Fruit fly (Drosophila melanogaster) whole organism, wandering third instar larva: ENCODE results near the gene Mocs2B.

Experiments used
- Abd-B ChIP-seq: fragments of >200 bp; optimal IDR thresholded peaks from 2 replicates; lab custom pipeline; 2017; ENCODE audit warnings: missing biosample characterization, missing genetic modification characterization
- CG9705 ChIP-seq: fragments of 200-800 bp; sonication (Bioruptor generic); optimal IDR thresholded peaks from 2 replicates; lab custom pipeline; 2018; ENCODE audit warnings: missing biosample characterization, mild to moderate bottlenecking, missing genetic modification characterization
- CrebA ChIP-seq: fragments of 200-800 bp; sonication (Bioruptor generic); optimal IDR thresholded peaks from 2 replicates; lab custom pipeline; 2016; ENCODE audit warnings: missing biosample characterization, mild to moderate bottlenecking, missing genetic modification characterization, borderline replicate concordance
- Dfd ChIP-seq: fragments of >200 bp; optimal IDR thresholded peaks from 2 replicates; lab custom pipeline; 2017; ENCODE audit warnings: missing biosample characterization, missing genetic modification characterization
- Dif ChIP-seq: fragments of 200-275, 200-300 bp; sonication (Bioruptor generic); optimal IDR thresholded peaks from 2 replicates; lab custom pipeline; 2018; ENCODE audit warnings: missing biosample characterization, missing genetic modification characterization; ENCODE audit not compliant: partially characterized antibody
- GATAd ChIP-seq: sonication (Bioruptor generic); optimal IDR thresholded peaks from 2 replicates; lab custom pipeline; 2016; ENCODE audit warnings: missing biosample characterization, missing genetic modification characterization
- HLH106 ChIP-seq: fragments of 200-800 bp; optimal IDR thresholded peaks from 3 replicates; lab custom pipeline; 2019; ENCODE audit warnings: missing biosample characterization, mild to moderate bottlenecking, missing genetic modification characterization, moderate library complexity
- Hnf4 ChIP-seq: fragments of 200-800 bp; sonication (Bioruptor generic); optimal IDR thresholded peaks from 2 replicates; lab custom pipeline; 2016; ENCODE audit warnings: missing biosample characterization, mild to moderate bottlenecking, missing genetic modification characterization
- Hr78 ChIP-seq: fragments of >200 bp; optimal IDR thresholded peaks from 2 replicates; lab custom pipeline; 2017; ENCODE audit warnings: missing biosample characterization, missing genetic modification characterization
- Hr83 ChIP-seq: fragments of 200-300 bp; sonication (Bioruptor generic); optimal IDR thresholded peaks from 2 replicates; lab custom pipeline; 2016; ENCODE audit warnings: missing biosample characterization, mild to moderate bottlenecking, missing genetic modification characterization, moderate library complexity; ENCODE audit not compliant: poor library complexity, severe bottlenecking
- Jra ChIP-seq: sonication (Bioruptor generic); optimal IDR thresholded peaks from 2 replicates; lab custom pipeline; 2016; ENCODE audit warnings: missing biosample characterization, missing genetic modification characterization
- Myc ChIP-seq: fragments of >200 bp; optimal IDR thresholded peaks from 2 replicates; lab custom pipeline; 2017
- N ChIP-seq: fragments of >200 bp; optimal IDR thresholded peaks from 2 replicates; lab custom pipeline; 2018; ENCODE audit warnings: missing biosample characterization, missing external identifiers, missing genetic modification characterization
- OdsH ChIP-seq: fragments of 200-800 bp; sonication (Bioruptor generic); optimal IDR thresholded peaks from 2 replicates; lab custom pipeline; 2016; ENCODE audit warnings: missing biosample characterization, mild to moderate bottlenecking, missing genetic modification characterization
- Rel ChIP-seq, 2 experiments: fragments of 200-800 bp; sonication (Bioruptor generic) in 1 of 2; optimal IDR thresholded peaks; 2 replicates in 1 of 2; 3 replicates in 1 of 2; lab custom pipeline; 2016 to 2019; ENCODE audit warnings: mild to moderate bottlenecking in 2 of 2, missing biosample characterization in 2 of 2, missing genetic modification characterization in 2 of 2, moderate library complexity in 1 of 2
- Sp1 ChIP-seq: fragments of 200-800 bp; sonication (Bioruptor generic); optimal IDR thresholded peaks from 3 replicates; lab custom pipeline; 2019; ENCODE audit warnings: missing biosample characterization, mild to moderate bottlenecking, missing genetic modification characterization, moderate library complexity
- Vsx2 ChIP-seq: fragments of 200-300, 225-300 bp; sonication (Bioruptor generic); optimal IDR thresholded peaks from 2 replicates; lab custom pipeline; 2018; ENCODE audit warnings: missing biosample characterization, missing genetic modification characterization; ENCODE audit not compliant: partially characterized antibody
- br ChIP-seq: fragments of 200-800 bp; sonication (Bioruptor generic); optimal IDR thresholded peaks from 2 replicates; lab custom pipeline; 2016; ENCODE audit warnings: missing biosample characterization, missing genetic modification characterization
- brk ChIP-seq: fragments of 200-800 bp; sonication (Bioruptor generic); optimal IDR thresholded peaks from 2 replicates; lab custom pipeline; 2016; ENCODE audit warnings: missing biosample characterization, mild to moderate bottlenecking, missing genetic modification characterization
- dl ChIP-seq, 2 experiments: fragments of 175-275, 200-275 bp in 1 of 2; fragments of 200-275 bp in 1 of 2; sonication (Bioruptor generic); optimal IDR thresholded peaks; lab custom pipeline; 2018; ENCODE audit warnings: mild to moderate bottlenecking in 2 of 2, missing biosample characterization in 2 of 2, missing genetic modification characterization in 2 of 2, moderate library complexity in 2 of 2; ENCODE audit not compliant: partially characterized antibody in 2 of 2, insufficient read depth in 1 of 2
- dmrt93B ChIP-seq: fragments of 200-800 bp; sonication (Bioruptor generic); optimal IDR thresholded peaks from 2 replicates; lab custom pipeline; 2018; ENCODE audit warnings: missing biosample characterization, mild to moderate bottlenecking, missing genetic modification characterization
- dsf ChIP-seq: sonication (Bioruptor generic); optimal IDR thresholded peaks from 2 replicates; lab custom pipeline; 2016; ENCODE audit warnings: missing biosample characterization, missing genetic modification characterization, borderline replicate concordance
- ey ChIP-seq: fragments of 200-800 bp; sonication (Bioruptor generic); optimal IDR thresholded peaks from 2 replicates; lab custom pipeline; 2016; ENCODE audit warnings: missing biosample characterization, missing genetic modification characterization
- foxo ChIP-seq, 2 experiments: fragments of 200-800 bp; sonication (Bioruptor generic); optimal IDR thresholded peaks; 2 replicates in 1 of 2; 3 replicates in 1 of 2; lab custom pipeline; 2016 to 2017; ENCODE audit warnings: missing biosample characterization in 2 of 2, missing genetic modification characterization in 2 of 2
- fru ChIP-seq: fragments of 200-800 bp; sonication (Bioruptor generic); optimal IDR thresholded peaks from 3 replicates; lab custom pipeline; 2016; ENCODE audit warnings: missing biosample characterization, mild to moderate bottlenecking, missing genetic modification characterization
- h ChIP-seq: fragments of 200-800 bp; sonication (Bioruptor generic); optimal IDR thresholded peaks from 3 replicates; lab custom pipeline; 2016; ENCODE audit warnings: missing biosample characterization, mild to moderate bottlenecking, missing genetic modification characterization
- jim ChIP-seq: fragments of 175-275, 200-325 bp; sonication (Bioruptor generic); optimal IDR thresholded peaks from 2 replicates; lab custom pipeline; 2016; ENCODE audit warnings: missing biosample characterization, mild to moderate bottlenecking, missing genetic modification characterization
- lola ChIP-seq: fragments of >200 bp; optimal IDR thresholded peaks from 2 replicates; lab custom pipeline; 2017; ENCODE audit warnings: missing biosample characterization, missing genetic modification characterization
- pan ChIP-seq: fragments of >200 bp; optimal IDR thresholded peaks from 2 replicates; lab custom pipeline; 2017
- rgr ChIP-seq: fragments of 200-800 bp; sonication (Bioruptor generic); optimal IDR thresholded peaks from 3 replicates; lab custom pipeline; 2016; ENCODE audit warnings: missing biosample characterization, mild to moderate bottlenecking, missing genetic modification characterization
- sage ChIP-seq: fragments of 200-800 bp; sonication (Bioruptor generic); optimal IDR thresholded peaks from 2 replicates; lab custom pipeline; 2016; ENCODE audit warnings: missing biosample characterization, mild to moderate bottlenecking, missing genetic modification characterization
- tai ChIP-seq: sonication (Bioruptor generic); optimal IDR thresholded peaks from 2 replicates; lab custom pipeline; 2016; ENCODE audit warnings: missing biosample characterization, missing genetic modification characterization
- usp ChIP-seq: fragments of >200 bp; optimal IDR thresholded peaks from 2 replicates; lab custom pipeline; 2017; ENCODE audit warnings: missing biosample characterization, missing genetic modification characterization
- woc ChIP-seq: sonication (Bioruptor generic); optimal IDR thresholded peaks from 2 replicates; lab custom pipeline; 2016; ENCODE audit warnings: missing biosample characterization, mild to moderate bottlenecking, missing genetic modification characterization

Mocs2B gene

DNA sequence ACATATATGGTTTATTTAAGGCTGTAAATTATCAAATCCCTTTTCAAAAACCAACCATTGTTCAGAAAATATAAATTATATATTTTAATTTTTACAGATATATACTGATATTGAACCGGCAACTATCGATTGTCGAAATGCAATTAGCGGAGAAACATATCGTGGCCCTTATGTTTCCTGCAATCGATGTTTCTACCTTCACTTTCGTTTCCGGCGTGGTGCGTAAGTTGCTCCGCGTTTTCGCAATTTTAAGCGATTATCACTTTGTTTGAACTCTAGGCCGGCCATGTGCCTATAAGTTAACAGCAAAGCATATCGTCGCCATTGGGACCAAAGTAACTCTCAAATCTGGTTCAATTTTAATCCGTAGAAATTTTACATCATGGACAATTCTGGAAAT is 3.9 kb downstream of the Mocs2B start, which contains the start of gene vig2:
TSS of gene vig2 (plus strand) at position 112 of the 400 bp plus-strand sequence.
- peak; percentile 61 for TF ChIP-seq rgr (GFP tag; lab: Kevin White, UChicago)
- TF ChIP-seq CG9705: peak; percentile 43
- TF ChIP-seq Hr83 (GFP tag; lab: Kevin White, UChicago): peak; percentile 68
- peak; percentile 26 for TF ChIP-seq Sp1 (GFP tag; lab: Kevin White, UChicago)
- TF ChIP-seq dmrt93B (GFP tag; lab: Kevin White, UChicago): peak; percentile 60
- peak; percentile 33 for TF ChIP-seq HLH106

DNA sequence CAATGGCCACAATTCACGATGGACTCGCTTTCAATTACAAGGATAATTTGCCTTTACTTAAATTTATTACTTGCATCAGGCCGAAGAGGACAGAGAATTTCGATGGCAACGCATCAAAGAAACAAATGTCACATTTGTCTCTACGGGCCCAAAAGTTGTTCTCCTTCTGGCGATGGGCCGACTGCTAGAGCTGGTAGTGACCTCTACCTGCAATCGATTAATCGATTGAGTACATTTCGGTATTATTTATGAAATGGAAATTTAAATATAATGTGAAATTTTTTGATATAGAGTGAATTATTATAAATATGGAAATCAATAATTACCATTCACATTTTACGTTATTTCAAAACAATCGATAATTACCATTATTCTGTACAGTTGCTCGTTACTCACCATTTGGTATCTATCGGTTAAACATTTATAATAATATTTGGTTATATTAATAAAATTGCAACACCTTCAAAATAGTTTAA is 4.4 kb downstream of the Mocs2B start, which contains the start of the genes CG31510 and TTLL5:
TSS of gene CG31510 (minus strand) at position 185 of the 476 bp plus-strand sequence.
TSS of gene TTLL5 (minus strand) at position 185 of the 476 bp plus-strand sequence.
- TF ChIP-seq tai (GFP tag; lab: Kevin White, UChicago): peak; percentile 5
- TF ChIP-seq woc (GFP tag; lab: Kevin White, UChicago): peak; percentile 42
- no peak for TF ChIP-seq pan (lab: Kevin White, UChicago)
- TF ChIP-seq foxo (GFP tag; optimal IDR thresholded peaks at IDR 0.05; lab: Kevin White, UChicago): no peak
- peak; percentile 31 for TF ChIP-seq Hnf4 (GFP tag; lab: Kevin White, UChicago)
- peak; percentile 30 for TF ChIP-seq lola
- peak; percentile 25 for TF ChIP-seq Myc

DNA sequence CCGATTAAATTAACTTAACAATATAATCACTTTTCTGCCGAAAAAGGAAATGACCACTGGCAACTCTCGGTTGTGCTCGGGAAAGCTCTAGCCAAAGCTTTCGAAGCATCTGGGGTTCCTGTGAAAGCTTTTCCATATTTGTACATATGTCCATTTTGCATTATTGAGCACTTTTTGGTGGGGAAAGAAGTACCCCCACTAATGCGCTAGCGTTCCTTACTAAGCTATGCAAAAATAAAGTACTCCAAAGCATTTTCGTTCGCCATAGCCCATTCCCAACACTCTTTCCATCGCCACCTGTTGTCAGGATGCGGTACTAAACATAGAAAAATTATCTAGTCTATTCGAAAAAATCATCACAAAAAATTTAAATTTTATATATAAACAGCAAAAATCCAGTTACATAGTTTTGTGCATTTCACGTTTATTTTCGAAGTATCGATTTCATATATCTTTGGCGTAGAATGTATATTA is 14.7 kb downstream of the Mocs2B start, which contains the start of gene Nepl16:
TSS of gene Nepl16 (minus strand) at position 51 of the 474 bp plus-strand sequence.
- TF ChIP-seq Hnf4 (GFP tag; lab: Kevin White, UChicago) (no peak), woc (GFP tag; lab: Kevin White, UChicago) (no peak)

DNA sequence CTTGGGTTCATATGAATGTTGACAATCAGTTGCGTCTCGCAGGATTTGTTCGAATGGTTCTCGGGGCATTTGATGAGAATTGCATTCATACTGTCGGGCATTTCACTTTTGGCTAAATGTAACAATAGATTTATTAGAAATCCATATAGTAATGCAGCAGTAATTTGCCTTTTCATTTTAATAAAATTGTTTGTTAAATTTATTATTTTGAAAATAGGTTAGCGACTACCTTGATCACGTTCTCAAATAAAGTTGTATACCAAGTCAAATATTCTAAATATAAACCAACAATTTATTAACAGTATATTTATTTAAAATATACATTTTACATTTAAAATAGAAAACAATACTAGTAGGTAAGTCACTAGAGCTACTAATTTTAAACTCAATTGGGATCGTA is 18.2 kb downstream of the Mocs2B start, which contains the start of gene CG34027:
TSS of gene CG34027 (minus strand) at position 101 of the 400 bp plus-strand sequence.
- TF ChIP-seq fru (GFP tag; lab: Kevin White, UChicago) (no peak), OdsH (no peak), pan (lab: Kevin White, UChicago) (no peak), Hr78 (no peak), CG9705 (no peak), lola (no peak), Vsx2 (GFP tag; lab: Kevin White, UChicago) (no peak), h (no peak), N (GFP tag; lab: Kevin White, UChicago) (no peak), foxo (GFP tag; optimal IDR thresholded peaks at IDR 0.05; lab: Kevin White, UChicago) (no peak), Jra (no peak), Hr83 (GFP tag; lab: Kevin White, UChicago) (no peak), ey (no peak), Dfd (GFP tag; lab: Kevin White, UChicago) (no peak)

DNA sequence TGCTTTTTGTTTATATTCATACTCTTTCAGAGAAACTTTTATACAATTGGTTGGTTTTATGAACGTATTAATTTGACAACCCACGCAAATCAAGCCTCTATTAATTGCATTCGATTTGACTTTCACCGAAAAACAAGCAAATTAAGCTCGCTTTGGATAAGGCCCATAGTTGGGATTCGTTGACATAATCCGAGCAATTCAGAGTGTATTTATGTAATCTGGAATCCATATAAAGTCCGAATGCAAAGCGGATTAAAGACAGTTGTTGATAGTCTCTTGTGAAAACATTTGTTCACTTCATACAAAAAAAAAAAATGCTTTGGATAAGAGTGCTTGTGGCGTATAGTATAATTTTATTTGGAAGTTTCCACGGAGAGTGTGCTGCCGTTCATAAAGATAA is 24.9 kb downstream of the Mocs2B start, which contains the start of gene CG45095:
TSS of gene CG45095 (plus strand) at position 301 of the 400 bp plus-strand sequence.
- TF ChIP-seq dsf (GFP tag; lab: Kevin White, UChicago): no peak

DNA sequence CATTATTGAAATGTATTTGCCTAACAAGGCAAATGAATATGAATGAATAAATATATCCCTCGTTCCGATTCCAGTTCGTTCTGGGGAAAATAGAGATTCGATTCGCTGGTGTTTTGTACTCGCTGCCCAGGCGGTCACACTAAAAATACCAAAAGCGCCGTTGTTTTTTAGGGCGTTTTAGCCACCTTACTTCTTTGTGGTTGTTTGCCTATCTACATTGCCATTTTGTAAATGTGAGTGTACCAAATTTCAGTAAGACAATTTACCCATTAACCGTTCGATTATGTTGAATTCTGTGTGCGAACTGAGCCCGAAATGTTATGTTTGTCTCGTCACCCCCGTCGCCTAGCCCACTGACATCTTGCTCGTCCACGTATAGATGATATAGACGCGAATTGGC is 29.7 kb downstream of the Mocs2B start, which contains the start of the genes CG33095 and CG33096:
TSS of gene CG33095 (plus strand) at position 187 of the 400 bp plus-strand sequence.
TSS of gene CG33096 (plus strand) at position 187 of the 400 bp plus-strand sequence.
- TF ChIP-seq Abd-B (GFP tag; lab: Kevin White, UChicago) (no peak), Dif (GFP tag; lab: Kevin White, UChicago) (peak; percentile 19), lola (no peak), woc (GFP tag; lab: Kevin White, UChicago) (peak; percentile 62), CrebA (GFP tag; lab: Kevin White, UChicago) (no peak), br (GFP tag; lab: Kevin White, UChicago) (no peak), Jra (no peak)
- TF ChIP-seq, all 38 proteins: peak for 2

DNA sequence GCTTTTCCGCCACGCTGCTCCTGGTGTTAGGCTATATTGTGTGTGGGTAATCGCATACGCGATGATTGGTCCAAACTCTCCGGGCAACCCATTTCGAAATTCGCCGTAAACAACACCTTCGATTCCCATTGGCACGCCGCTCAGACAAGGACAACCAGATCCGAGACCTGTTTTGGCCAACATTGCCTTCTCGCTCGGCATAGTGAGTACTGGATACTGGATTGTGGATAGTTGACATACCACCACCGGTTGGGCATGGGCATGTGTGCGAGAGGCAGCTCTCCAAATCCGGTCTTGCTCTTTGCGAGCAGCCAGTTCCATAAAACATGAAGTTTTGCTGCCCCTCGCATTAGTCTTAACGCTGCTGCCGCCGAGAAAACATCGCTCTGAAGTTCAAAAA is 32.5 kb downstream of the Mocs2B start, which contains the start of gene fd96Cb:
TSS of gene fd96Cb (plus strand) at position 374 of the 400 bp plus-strand sequence.
- TF ChIP-seq ey (no peak), usp (GFP tag; lab: Kevin White, UChicago) (no peak), h (no peak), sage (GFP tag; lab: Kevin White, UChicago) (no peak), Myc (no peak), Hr83 (GFP tag; lab: Kevin White, UChicago) (no peak), OdsH (no peak), foxo (GFP tag; optimal IDR thresholded peaks at IDR 0.05; lab: Kevin White, UChicago) (no peak), Abd-B (GFP tag; lab: Kevin White, UChicago) (no peak), lola (no peak), CG9705 (no peak), dl (GFP tag; optimal IDR thresholded peaks at IDR 0.05; lab: Kevin White, UChicago; ENCODE audit: insufficient read depth in 1 of 2, partially characterized antibody in 2 of 2) (peak; percentile 30 to 74), Hnf4 (GFP tag; lab: Kevin White, UChicago) (no peak), brk (no peak), jim (GFP tag; lab: Kevin White, UChicago) (no peak), tai (GFP tag; lab: Kevin White, UChicago) (no peak), Dif (GFP tag; lab: Kevin White, UChicago) (peak; percentile 94), Rel (GFP tag; optimal IDR thresholded peaks at IDR 0.05; lab: Kevin White, UChicago) (no peak), Rel (tag; optimal IDR thresholded peaks at IDR 0.05; lab: Kevin White, UChicago) (peak; percentile 16), Vsx2 (GFP tag; lab: Kevin White, UChicago) (peak; percentile 96), GATAd (GFP tag; lab: Kevin White, UChicago) (no peak)
